Worm (Caenorhabditis elegans): Measurements from ENCODE around the gene C15H9.3.

ce11 chrX:6098420-6098819 lies 17.2 kb upstream of the C15H9.3 start:
- TF ChIP-seq nhr-12 (tag; optimal IDR thresholded peaks at IDR 0.05) (no peak), blmp-1 (tag; optimal IDR thresholded peaks at IDR 0.05; ENCODE audit: insufficient read depth) (no peak), ceh-16 (tag; optimal IDR thresholded peaks at IDR 0.05) (no peak), ama-1 (optimal IDR thresholded peaks at IDR 0.05) (no peak), lin-39 (tag; optimal IDR thresholded peaks at IDR 0.05) (no peak), nhr-77 (tag; optimal IDR thresholded peaks at IDR 0.05) (no peak), dmd-4 (tag; optimal IDR thresholded peaks at IDR 0.05) (no peak), nhr-11 (tag; optimal IDR thresholded peaks at IDR 0.05) (no peak), nhr-237 (tag; optimal IDR thresholded peaks at IDR 0.05) (no peak), unc-62 (GFP tag; optimal IDR thresholded peaks at IDR 0.05) (no peak), lsy-2 (tag; optimal IDR thresholded peaks at IDR 0.05) (no peak), mab-5 (tag; optimal IDR thresholded peaks at IDR 0.05) (no peak)

Data from whole organism, L2 larva.